Fruit fly (Drosophila melanogaster) whole organism, embryonic: ENCODE measurements around the gene Sld5.

Experiments used
- Asciz ChIP-seq: fragments of 200-800 bp; sonication (Bioruptor generic); optimal IDR thresholded peaks from 2 replicates; lab custom pipeline; 2017; ENCODE audit warnings: missing biosample characterization, mild to moderate bottlenecking, missing genetic modification characterization, missing genetic modification reagents
- CG11723 ChIP-seq: fragments of 200-800 bp; sonication (Bioruptor generic); optimal IDR thresholded peaks from 2 replicates; lab custom pipeline; 2017; ENCODE audit warnings: missing biosample characterization, mild to moderate bottlenecking, missing genetic modification characterization
- CG12769 ChIP-seq: fragments of 200-800 bp; sonication (Bioruptor generic); optimal IDR thresholded peaks from 2 replicates; lab custom pipeline; 2019; ENCODE audit warnings: missing biosample characterization, mild to moderate bottlenecking, missing genetic modification characterization, moderate library complexity
- CG13296 ChIP-seq: fragments of 200-800 bp; sonication (Bioruptor generic); optimal IDR thresholded peaks from 3 replicates; lab custom pipeline; 2018; ENCODE audit warnings: missing biosample characterization, mild to moderate bottlenecking, missing genetic modification characterization
- CG13424 ChIP-seq: fragments of 200-800 bp; sonication (Bioruptor generic); optimal IDR thresholded peaks from 2 replicates; lab custom pipeline; 2019; ENCODE audit warnings: missing biosample characterization, mild to moderate bottlenecking, missing genetic modification characterization, moderate library complexity
- CG17359 ChIP-seq: fragments of 200-800 bp; sonication (Bioruptor generic); optimal IDR thresholded peaks from 3 replicates; lab custom pipeline; 2018; ENCODE audit warnings: missing biosample characterization, mild to moderate bottlenecking, missing genetic modification characterization, moderate library complexity
- CG17829 ChIP-seq: fragments of 200-800 bp; optimal IDR thresholded peaks from 2 replicates; lab custom pipeline; 2019; ENCODE audit warnings: missing biosample characterization, mild to moderate bottlenecking, missing genetic modification characterization, moderate library complexity
- CG1832 ChIP-seq: fragments of 200-800 bp; sonication (Bioruptor generic); optimal IDR thresholded peaks from 2 replicates; lab custom pipeline; 2017; ENCODE audit warnings: missing biosample characterization, mild to moderate bottlenecking, missing genetic modification characterization, inconsistent platforms
- CG18599 ChIP-seq: fragments of 200-800 bp; sonication (Bioruptor generic); optimal IDR thresholded peaks from 3 replicates; lab custom pipeline; 2017; ENCODE audit warnings: missing biosample characterization, missing genetic modification characterization, mild to moderate bottlenecking, moderate library complexity, missing genetic modification reagents
- CG2116 ChIP-seq: fragments of 200-800 bp; sonication (Bioruptor generic); optimal IDR thresholded peaks from 3 replicates; lab custom pipeline; 2018; ENCODE audit warnings: missing biosample characterization, mild to moderate bottlenecking, missing genetic modification characterization
- CG2199 ChIP-seq: fragments of 200-800 bp; sonication (Bioruptor generic); IDR thresholded peaks from 3 replicates; pipeline ENCODE4 v1.3.6; 2022; ENCODE audit warnings: missing biosample characterization, missing genetic modification characterization
- CG31365 ChIP-seq: fragments of 200-800 bp; sonication (Bioruptor generic); optimal IDR thresholded peaks from 2 replicates; lab custom pipeline; 2018; ENCODE audit warnings: missing biosample characterization, mild to moderate bottlenecking, missing genetic modification characterization
- CG31441 ChIP-seq: fragments of 200-800 bp; sonication (Bioruptor generic); IDR thresholded peaks from 2 replicates; pipeline ENCODE4 v1.3.6; 2022; ENCODE audit warnings: missing biosample characterization, missing genetic modification characterization
- CG32532 ChIP-seq: fragments of 200-800 bp; sonication (Bioruptor generic); IDR thresholded peaks from 2 replicates; pipeline ENCODE4 v1.3.6; 2022; ENCODE audit warnings: missing biosample characterization, missing genetic modification characterization
- CG32767 ChIP-seq: fragments of 200-800 bp; sonication (Bioruptor generic); IDR thresholded peaks from 2 replicates; pipeline ENCODE4 v1.3.6; 2022; ENCODE audit warnings: missing biosample characterization, missing genetic modification characterization
- CG34422 ChIP-seq: fragments of 200-800 bp; sonication (Bioruptor generic); IDR thresholded peaks from 3 replicates; pipeline ENCODE4 v1.3.6; 2022; ENCODE audit warnings: missing biosample characterization, missing genetic modification characterization
- CG3995 ChIP-seq: fragments of 200-800 bp; sonication (Bioruptor generic); optimal IDR thresholded peaks from 3 replicates; lab custom pipeline; 2016; ENCODE audit warnings: missing biosample characterization, missing genetic modification characterization
- CG42726 ChIP-seq: fragments of 200-800 bp; sonication (Bioruptor generic); IDR thresholded peaks from 2 replicates; pipeline ENCODE4 v1.3.6; 2022; ENCODE audit warnings: missing biosample characterization, missing genetic modification characterization; ENCODE audit not compliant: partially characterized antibody
- CG6791 ChIP-seq: fragments of 200-800 bp; sonication (Bioruptor generic); IDR thresholded peaks from 3 replicates; pipeline ENCODE4 v1.3.6; 2022; ENCODE audit warnings: missing biosample characterization, missing genetic modification characterization; ENCODE audit not compliant: partially characterized antibody
- CG7271 ChIP-seq: fragments of 200-800 bp; sonication (Bioruptor generic); optimal IDR thresholded peaks from 2 replicates; lab custom pipeline; 2018; ENCODE audit warnings: missing biosample characterization, mild to moderate bottlenecking, missing genetic modification characterization, moderate library complexity
- CG7357 ChIP-seq: fragments of 200-800 bp; sonication (Bioruptor generic); IDR thresholded peaks from 3 replicates; pipeline ENCODE4 v1.3.6; 2022; ENCODE audit warnings: missing biosample characterization, missing genetic modification characterization
- CG7745 ChIP-seq: fragments of 200-800 bp; sonication (Bioruptor generic); optimal IDR thresholded peaks from 2 replicates; lab custom pipeline; 2018; ENCODE audit warnings: missing biosample characterization, mild to moderate bottlenecking, missing genetic modification characterization, moderate library complexity
- CG8944 ChIP-seq: fragments of 200-800 bp; sonication (Bioruptor generic); optimal IDR thresholded peaks from 3 replicates; lab custom pipeline; 2016; ENCODE audit warnings: missing biosample characterization, missing genetic modification characterization
- CG9437 ChIP-seq: fragments of 200-800 bp; sonication (Bioruptor generic); optimal IDR thresholded peaks from 2 replicates; lab custom pipeline; 2018; ENCODE audit warnings: missing biosample characterization, mild to moderate bottlenecking, missing genetic modification characterization
- Drgx ChIP-seq: fragments of 200-800 bp; sonication (Bioruptor generic); IDR thresholded peaks from 2 replicates; pipeline ENCODE4 v1.3.6; 2022; ENCODE audit warnings: missing biosample characterization, missing genetic modification characterization
- ERR ChIP-seq: fragments of 200-800 bp; sonication (Bioruptor generic); optimal IDR thresholded peaks from 2 replicates; lab custom pipeline; 2016; ENCODE audit warnings: missing biosample characterization, missing genetic modification characterization
- Ets65A ChIP-seq: fragments of 200-800 bp; sonication (Bioruptor generic); peaks from one replicate; lab custom pipeline; 2016; ENCODE audit warnings: missing biosample characterization, missing genetic modification characterization
- HHEX ChIP-seq: fragments of 200-800 bp; sonication (Bioruptor generic); optimal IDR thresholded peaks from 3 replicates; lab custom pipeline; 2017; ENCODE audit warnings: missing biosample characterization, mild to moderate bottlenecking, missing genetic modification characterization, missing genetic modification reagents
- Hr78 ChIP-seq, 2 experiments: fragments of 200-800 bp in 1 of 2; fragments of >200 bp in 1 of 2; sonication (Bioruptor generic) in 1 of 2; optimal IDR thresholded peaks; 2 replicates each; lab custom pipeline; 2017 to 2019; ENCODE audit warnings: missing biosample characterization in 2 of 2, missing genetic modification characterization in 2 of 2, mild to moderate bottlenecking in 1 of 2, moderate library complexity in 1 of 2
- Max ChIP-seq: fragments of 200-800 bp; sonication (Bioruptor generic); optimal IDR thresholded peaks from 2 replicates; lab custom pipeline; 2016; ENCODE audit warnings: missing biosample characterization, mild to moderate bottlenecking, missing genetic modification characterization
- NC2α ChIP-seq: fragments of 200-800 bp; sonication (Bioruptor generic); optimal IDR thresholded peaks from 2 replicates; lab custom pipeline; 2016; ENCODE audit warnings: missing biosample characterization, missing genetic modification characterization
- Pdp1 ChIP-seq, 2 experiments: fragments of 200-800 bp; sonication (Bioruptor generic); optimal IDR thresholded peaks; 3 replicates each; lab custom pipeline; 2016; ENCODE audit warnings: missing biosample characterization in 2 of 2, missing genetic modification characterization in 2 of 2, mild to moderate bottlenecking in 1 of 2, moderate library complexity in 1 of 2
- Ssrp ChIP-seq: fragments of 200-800 bp; sonication (Bioruptor generic); optimal IDR thresholded peaks from 2 replicates; lab custom pipeline; 2018; ENCODE audit warnings: missing biosample characterization, mild to moderate bottlenecking, missing genetic modification characterization, moderate library complexity
- crol ChIP-seq: fragments of 200-800 bp; sonication (Bioruptor generic); IDR thresholded peaks from 2 replicates; pipeline ENCODE4 v1.3.6; 2022; ENCODE audit warnings: missing biosample characterization, missing genetic modification characterization
- ems ChIP-seq: fragments of 200-800 bp; sonication (Bioruptor generic); optimal IDR thresholded peaks from 3 replicates; lab custom pipeline; 2016; ENCODE audit warnings: missing biosample characterization, missing genetic modification characterization
- esg ChIP-seq: fragments of 200-800 bp; sonication (Bioruptor generic); conservative IDR thresholded peaks from 2 replicates; pipeline ENCODE4 v1.3.6; 2022; ENCODE audit warnings: missing biosample characterization, missing genetic modification characterization
- eve ChIP-seq, 2 experiments: fragments of >200 bp; optimal IDR thresholded peaks; 2 replicates each; lab custom pipeline; 2017; ENCODE audit warnings: missing biosample characterization in 2 of 2, missing genetic modification characterization in 2 of 2
- gt ChIP-seq: fragments of 200-800 bp; sonication (Bioruptor generic); IDR thresholded peaks from 2 replicates; pipeline ENCODE4 v1.3.6; 2022; ENCODE audit warnings: missing biosample characterization, missing genetic modification characterization
- h ChIP-seq: fragments of >200 bp; optimal IDR thresholded peaks from 2 replicates; lab custom pipeline; 2017
- lbe ChIP-seq: fragments of 200-800 bp; sonication (Bioruptor generic); optimal IDR thresholded peaks from 2 replicates; lab custom pipeline; 2016; ENCODE audit warnings: missing biosample characterization, mild to moderate bottlenecking, missing genetic modification characterization
- pfk ChIP-seq: fragments of 200-800 bp; sonication (Bioruptor generic); optimal IDR thresholded peaks from 2 replicates; lab custom pipeline; 2018; ENCODE audit warnings: missing biosample characterization, mild to moderate bottlenecking, missing genetic modification characterization, moderate library complexity
- prd ChIP-seq, 3 experiments: fragments of >200 bp in 2 of 3; fragments of 200-800 bp in 1 of 3; sonication (Bioruptor generic) in 1 of 3; optimal IDR thresholded peaks in 2 of 3; IDR thresholded peaks in 1 of 3; 2 replicates in 2 of 3; 3 replicates in 1 of 3; pipeline versions ENCODE4 v1.3.6 to Lab custom; 2017 to 2022; ENCODE audit warnings: missing biosample characterization in 1 of 3, missing genetic modification characterization in 1 of 3
- pros ChIP-seq: fragments of 200-800 bp; sonication (Bioruptor generic); optimal IDR thresholded peaks from 3 replicates; lab custom pipeline; 2019; ENCODE audit warnings: missing biosample characterization, mild to moderate bottlenecking, missing genetic modification characterization, moderate library complexity
- sisA ChIP-seq: fragments of 200-800 bp; sonication (Bioruptor generic); IDR thresholded peaks from 2 replicates; pipeline ENCODE4 v1.3.6; 2022; ENCODE audit warnings: missing biosample characterization, missing genetic modification characterization
- ttk ChIP-seq: fragments of 200-800 bp; sonication (Bioruptor generic); IDR thresholded peaks from 2 replicates; pipeline ENCODE4 v2.1.2; 2022; ENCODE audit warnings: missing biosample characterization, missing genetic modification characterization
- twi ChIP-seq: fragments of 200-800 bp; optimal IDR thresholded peaks from 2 replicates; lab custom pipeline; 2019; ENCODE audit warnings: missing biosample characterization, mild to moderate bottlenecking, missing genetic modification characterization, moderate library complexity

Gene Sld5

dm6 chr3R:26005978-26006934, 50.1 kb downstream of the Sld5 start (continued):
- no peak for TF ChIP-seq CG9437
- TF ChIP-seq CG7357, result no peak
- TF ChIP-seq CG31365 (tag; lab: Kevin White, UChicago), result no peak
- no peak for TF ChIP-seq HHEX (GFP tag; lab: Kevin White, UChicago)
- no peak for TF ChIP-seq CG3995 (GFP tag; lab: Kevin White, UChicago)
- no peak for TF ChIP-seq CG7271 (tag; lab: Kevin White, UChicago)
- peak; percentile 57 for TF ChIP-seq CG17829 (tag; lab: Kevin White, UChicago)
- TF ChIP-seq CG11723 (GFP tag; lab: Kevin White, UChicago), result no peak
- 0 out of 2 replicates have a peak, but pooled peaks have one; percentile 12 for TF ChIP-seq ttk (GFP tag; lab: Robert Waterston, UW)
- TF ChIP-seq CG6791 (GFP tag; lab: Robert Waterston, UW), result peak; percentile 66; the same call in 2 of the 3 replicates
- TF ChIP-seq CG2116 (GFP tag; lab: Kevin White, UChicago), result no peak
- TF ChIP-seq ERR (GFP tag; lab: Kevin White, UChicago), result no peak
- TF ChIP-seq prd (optimal IDR thresholded peaks at IDR 0.05; lab: Kevin White, UChicago), result no peak
- TF ChIP-seq prd (GFP tag; IDR thresholded peaks at IDR 0.05; lab: Robert Waterston, UW), result no peak
- TF ChIP-seq crol (GFP tag; lab: Robert Waterston, UW), result peak; percentile 87
- peak in 1 of 2 experiments; percentile 74 for TF ChIP-seq Hr78 (GFP tag; optimal IDR thresholded peaks at IDR 0.05; lab: Kevin White, UChicago)
- TF ChIP-seq Ssrp (tag; lab: Kevin White, UChicago), result no peak
- no peak for TF ChIP-seq Ets65A (GFP tag; lab: Kevin White, UChicago)
- TF ChIP-seq CG34422 (GFP tag; lab: Robert Waterston, UW), result 0 out of 3 replicates have a peak, but pooled peaks have one; percentile 25
- TF ChIP-seq Max (GFP tag; lab: Kevin White, UChicago), result peak; percentile 32
- TF ChIP-seq twi (tag; lab: Kevin White, UChicago), result peak; percentile 91
- no peak for TF ChIP-seq CG13296 (GFP tag; lab: Kevin White, UChicago)
- peak; percentile 52 for TF ChIP-seq lbe (GFP tag; lab: Kevin White, UChicago)
- peak; percentile 89 for TF ChIP-seq CG1832 (GFP tag; lab: Kevin White, UChicago)
- TF ChIP-seq CG18599, result peak; percentile 17
- TF ChIP-seq Pdp1 (GFP tag; optimal IDR thresholded peaks at IDR 0.05; lab: Kevin White, UChicago), result peak; percentile 1 to 33
- no peak for TF ChIP-seq gt (GFP tag; lab: Robert Waterston, UW)
- TF ChIP-seq CG13424, result peak; percentile 6
- TF ChIP-seq CG7745 (tag; lab: Kevin White, UChicago), result no peak
- TF ChIP-seq eve (GFP tag; optimal IDR thresholded peaks at IDR 0.05; lab: Kevin White, UChicago), result no peak
- TF ChIP-seq pfk (GFP tag; lab: Kevin White, UChicago), result no peak
- peak; percentile 69 for TF ChIP-seq h
- peak; percentile 49 for TF ChIP-seq NC2α (GFP tag; lab: Kevin White, UChicago)
- peak; percentile 42; the same call in 1 of the 2 replicates for TF ChIP-seq CG32767 (GFP tag; lab: Robert Waterston, UW)
- no peak; the same call in 1 of the 2 replicates for TF ChIP-seq CG31441 (GFP tag; lab: Robert Waterston, UW)
- 0 out of 3 replicates have a peak, but pooled peaks have one; percentile 60 for TF ChIP-seq CG2199 (GFP tag; lab: Robert Waterston, UW)
- TF ChIP-seq CG17359 (tag; lab: Kevin White, UChicago), result peak; percentile 17
- peak; percentile 58 for TF ChIP-seq Drgx
- no peak for TF ChIP-seq esg (GFP tag; lab: Robert Waterston, UW)
- TF ChIP-seq CG32532 (GFP tag; lab: Robert Waterston, UW), result no peak; the same call in 1 of the 2 replicates
- peak; percentile 54; the same call in 1 of the 2 replicates for TF ChIP-seq CG42726
- TF ChIP-seq ems, result no peak
- TF ChIP-seq Asciz, result no peak
- no peak for TF ChIP-seq sisA (GFP tag; lab: Robert Waterston, UW)
- TF ChIP-seq pros, result peak; percentile 100
- peak; percentile 88 for TF ChIP-seq CG12769 (tag; lab: Kevin White, UChicago)
- no peak for TF ChIP-seq CG8944
